Fruit fly (Drosophila melanogaster) whole organism: ENCODE data around the gene eff.

Experiments
- CG8478 ChIP-seq: fragments of >200 bp; optimal IDR thresholded peaks from 2 replicates; lab custom pipeline; 2018; ENCODE audit warnings: inconsistent platforms
- Dll ChIP-seq: fragments of >200 bp; optimal IDR thresholded peaks from 2 replicates; lab custom pipeline; 2017
- EcR ChIP-seq, 2 experiments: fragments of >200 bp; optimal IDR thresholded peaks; 2 replicates each; lab custom pipeline; 2017; ENCODE audit warnings: missing biosample characterization in 2 of 2, missing genetic modification characterization in 2 of 2, missing genetic modification reagents in 2 of 2
- pan ChIP-seq: fragments of >200 bp; optimal IDR thresholded peaks from 2 replicates; lab custom pipeline; 2017
- psq ChIP-seq: fragments of >200 bp; optimal IDR thresholded peaks from 2 replicates; lab custom pipeline; 2017
- usp ChIP-seq: fragments of >200 bp; optimal IDR thresholded peaks from 2 replicates; lab custom pipeline; 2017; ENCODE audit warnings: missing biosample characterization, missing genetic modification characterization, mixed read lengths

The eff gene

dm6 chr3R:14709480-14709984, 31.6 kb downstream of the eff start:
- TF ChIP-seq EcR (GFP tag; optimal IDR thresholded peaks at IDR 0.05; lab: Kevin White, UChicago): no peak
- no peak for TF ChIP-seq CG8478 (lab: Kevin White, UChicago)
- TF ChIP-seq Dll (lab: Kevin White, UChicago): no peak
- TF ChIP-seq usp (GFP tag; lab: Kevin White, UChicago): no peak
- TF ChIP-seq psq (lab: Kevin White, UChicago): no peak
- no peak for TF ChIP-seq pan (lab: Kevin White, UChicago)

- TF ChIP-seq usp (GFP tag; lab: Kevin White, UChicago) (no peak), EcR (GFP tag; optimal IDR thresholded peaks at IDR 0.05; lab: Kevin White, UChicago) (no peak), psq (lab: Kevin White, UChicago) (no peak), Dll (lab: Kevin White, UChicago) (no peak), CG8478 (lab: Kevin White, UChicago) (no peak), pan (lab: Kevin White, UChicago) (no peak)
Observed at dm6 chr3R:14708948-14709385, 32.2 kb downstream of the eff start.

DNA sequence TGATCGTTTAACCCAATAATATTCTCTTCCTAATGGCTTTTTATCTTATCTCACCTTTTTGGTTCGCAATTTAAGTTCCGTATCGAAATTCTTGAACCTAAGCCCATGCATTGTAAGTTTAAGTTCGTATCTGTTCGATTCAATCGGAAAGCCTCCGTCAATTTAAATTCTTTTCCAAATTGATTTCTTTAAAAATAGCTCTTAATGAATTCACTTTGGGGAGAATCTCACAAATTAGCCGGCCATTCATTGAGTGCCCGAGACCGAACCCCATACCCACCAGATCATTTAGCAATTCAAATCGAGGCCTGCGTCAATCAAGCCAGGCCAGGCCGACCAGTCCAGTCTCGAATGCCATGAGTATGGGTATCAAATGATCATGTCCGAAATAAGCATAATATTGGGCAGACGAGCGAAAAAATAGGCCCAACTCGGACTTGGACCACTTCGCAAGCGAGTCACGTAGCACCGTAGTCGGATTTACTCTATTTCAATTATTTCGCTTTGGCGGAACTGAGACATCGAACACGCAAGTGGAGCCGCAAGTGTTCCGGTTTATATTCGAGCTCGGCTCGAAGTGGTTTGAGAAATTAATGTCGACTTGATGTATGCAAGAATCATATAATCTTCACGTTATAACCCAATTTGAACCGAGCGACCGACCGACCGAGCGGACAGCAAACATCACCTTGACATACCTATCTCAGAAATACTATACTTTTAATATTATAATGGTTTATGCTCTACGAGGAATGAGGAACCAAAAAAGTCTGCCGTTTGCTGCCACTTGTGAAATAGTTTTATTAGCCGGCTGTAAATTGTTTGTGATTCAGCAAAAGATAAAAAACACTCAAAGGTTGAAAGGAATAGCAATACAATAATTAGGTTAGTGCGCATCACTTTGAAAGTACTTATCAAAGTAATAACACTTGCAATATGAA, 33.1 kb downstream of the eff start:
- TF ChIP-seq psq (lab: Kevin White, UChicago) (no peak), CG8478 (lab: Kevin White, UChicago) (no peak)

DNA sequence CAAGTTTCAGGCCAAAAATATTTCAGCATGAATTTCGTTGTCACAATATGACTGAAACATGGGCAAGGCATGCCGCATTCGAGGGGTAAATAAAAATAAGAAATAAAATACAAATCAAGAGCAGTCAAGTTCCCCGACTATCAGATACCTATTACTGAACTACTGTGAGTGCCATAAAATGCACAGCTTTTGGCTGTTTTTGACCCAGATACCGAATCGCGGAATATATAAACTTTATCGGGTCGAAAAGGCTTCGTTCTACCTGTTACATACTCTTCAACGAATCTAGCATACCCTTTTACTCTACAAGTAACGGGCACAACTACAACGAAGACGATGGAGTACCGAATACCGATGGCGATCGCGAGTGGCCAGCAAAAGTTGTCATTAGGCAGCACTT, 34.3 kb downstream of the eff start:
- TF ChIP-seq psq (lab: Kevin White, UChicago) (no peak), EcR (GFP tag; optimal IDR thresholded peaks at IDR 0.05; lab: Kevin White, UChicago) (no peak), pan (lab: Kevin White, UChicago) (peak; percentile 75), CG8478 (lab: Kevin White, UChicago) (no peak), usp (GFP tag; lab: Kevin White, UChicago) (no peak), Dll (lab: Kevin White, UChicago) (no peak)

- TF ChIP-seq pan (lab: Kevin White, UChicago) (no peak), usp (GFP tag; lab: Kevin White, UChicago) (no peak)
Observed at dm6 chr3R:14706354-14706753, 34.8 kb downstream of the eff start.

dm6 chr3R:14705270-14705669, 35.8 kb downstream of the eff start:
- no peak for TF ChIP-seq CG8478 (lab: Kevin White, UChicago)
- TF ChIP-seq psq (lab: Kevin White, UChicago): no peak
- TF ChIP-seq EcR (GFP tag; optimal IDR thresholded peaks at IDR 0.05; lab: Kevin White, UChicago): no peak
- TF ChIP-seq Dll (lab: Kevin White, UChicago): no peak
- no peak for TF ChIP-seq usp (GFP tag; lab: Kevin White, UChicago)
- TF ChIP-seq pan (lab: Kevin White, UChicago): no peak

dm6 chr3R:14703302-14704192, 37.6 kb downstream of the eff start:
- TF ChIP-seq psq (lab: Kevin White, UChicago): no peak
- TF ChIP-seq EcR (GFP tag; optimal IDR thresholded peaks at IDR 0.05; lab: Kevin White, UChicago): peak in 1 of 2 experiments; percentile 22

- TF ChIP-seq Dll (lab: Kevin White, UChicago) (no peak), pan (lab: Kevin White, UChicago) (no peak), psq (lab: Kevin White, UChicago) (no peak), CG8478 (lab: Kevin White, UChicago) (no peak), usp (GFP tag; lab: Kevin White, UChicago) (no peak), EcR (GFP tag; optimal IDR thresholded peaks at IDR 0.05; lab: Kevin White, UChicago) (no peak)
Observed at dm6 chr3R:14696949-14697513, 44.1 kb downstream of the eff start, which contains the start of gene Meltrin. Meltrin (minus strand) TSS chr3R:14697292.

dm6 chr3R:14695665-14696064, 45.5 kb downstream of the eff start:
- TF ChIP-seq Dll (lab: Kevin White, UChicago) (no peak), usp (GFP tag; lab: Kevin White, UChicago) (no peak), psq (lab: Kevin White, UChicago) (no peak), EcR (GFP tag; optimal IDR thresholded peaks at IDR 0.05; lab: Kevin White, UChicago) (no peak), CG8478 (lab: Kevin White, UChicago) (no peak), pan (lab: Kevin White, UChicago) (no peak)

DNA sequence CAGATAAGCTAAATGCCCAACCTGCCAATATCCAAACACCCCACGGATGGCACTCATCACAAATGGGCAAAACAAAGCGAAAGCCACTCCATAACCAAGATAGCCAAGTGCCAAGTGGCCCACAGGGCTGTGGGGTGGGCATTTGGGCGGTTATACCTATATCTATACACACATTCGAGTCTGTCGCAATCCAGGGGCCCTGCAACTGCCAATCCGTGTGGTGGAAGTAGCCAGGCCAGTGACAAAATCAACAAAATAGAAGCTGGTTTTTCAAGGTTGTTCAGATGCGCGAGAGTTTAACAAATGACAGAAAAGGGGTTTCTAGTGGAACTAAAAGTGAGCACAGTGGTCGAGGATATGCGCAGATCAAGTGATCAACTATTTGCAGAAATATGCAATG, 46.1 kb downstream of the eff start:
- TF ChIP-seq Dll (lab: Kevin White, UChicago) (no peak), CG8478 (lab: Kevin White, UChicago) (no peak), pan (lab: Kevin White, UChicago) (no peak), EcR (GFP tag; optimal IDR thresholded peaks at IDR 0.05; lab: Kevin White, UChicago) (no peak), psq (lab: Kevin White, UChicago) (no peak), usp (GFP tag; lab: Kevin White, UChicago) (no peak)

DNA sequence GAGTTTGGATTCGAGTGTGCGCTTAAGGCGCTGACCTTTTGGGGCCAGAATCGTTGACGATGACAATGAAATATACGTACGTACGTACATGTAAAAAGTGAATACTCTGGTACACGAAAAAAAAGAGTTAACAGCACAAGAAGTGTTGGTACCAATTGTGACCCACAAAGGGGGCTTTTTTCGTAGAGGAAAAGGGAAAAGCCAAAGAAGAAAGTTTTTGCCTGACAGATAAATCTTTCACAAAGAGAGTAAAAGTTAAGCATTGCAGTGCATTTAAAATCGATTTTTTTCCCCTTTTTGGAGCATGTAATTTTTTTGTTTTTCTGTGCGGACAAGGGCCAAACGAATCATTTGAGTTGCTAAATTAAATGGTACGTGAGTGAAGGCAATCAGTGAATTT, 46.5 kb downstream of the eff start:
- no peak for TF ChIP-seq Dll (lab: Kevin White, UChicago)
- no peak for TF ChIP-seq psq (lab: Kevin White, UChicago)
- no peak for TF ChIP-seq EcR (GFP tag; optimal IDR thresholded peaks at IDR 0.05; lab: Kevin White, UChicago)
- TF ChIP-seq usp (GFP tag; lab: Kevin White, UChicago): no peak
- TF ChIP-seq CG8478 (lab: Kevin White, UChicago): no peak
- no peak for TF ChIP-seq pan (lab: Kevin White, UChicago)
